Fruit fly (Drosophila melanogaster) whole organism, embryonic: ENCODE data around the gene CG13248.

ENCODE experiments used
- Atf-2 ChIP-seq: fragments of 200-800 bp; sonication (Bioruptor generic); optimal IDR thresholded peaks from 2 replicates; lab custom pipeline; 2016; ENCODE audit warnings: missing biosample characterization, missing genetic modification characterization
- B-H1 ChIP-seq: fragments of 200-800 bp; sonication (Bioruptor generic); IDR thresholded peaks from 3 replicates; pipeline ENCODE4 v1.3.6; 2022; ENCODE audit warnings: missing biosample characterization, missing genetic modification characterization
- Bteb2 ChIP-seq: fragments of 200-800 bp; sonication (Bioruptor generic); optimal IDR thresholded peaks from 2 replicates; lab custom pipeline; 2016; ENCODE audit warnings: missing biosample characterization, missing genetic modification characterization
- CG10147 ChIP-seq: fragments of 200-800 bp; sonication (Bioruptor generic); optimal IDR thresholded peaks from 2 replicates; lab custom pipeline; 2019; ENCODE audit warnings: missing biosample characterization, mild to moderate bottlenecking, missing genetic modification characterization, moderate library complexity
- CG10431 ChIP-seq: fragments of 200-800 bp; sonication (Bioruptor generic); optimal IDR thresholded peaks from 3 replicates; lab custom pipeline; 2018; ENCODE audit warnings: missing biosample characterization, mild to moderate bottlenecking, missing genetic modification characterization
- CG11398 ChIP-seq: fragments of 200-800 bp; sonication (Bioruptor generic); optimal IDR thresholded peaks from 2 replicates; lab custom pipeline; 2016; ENCODE audit warnings: missing biosample characterization, missing genetic modification characterization
- CG11456 ChIP-seq: fragments of 200-800 bp; sonication (Bioruptor generic); IDR thresholded peaks from 3 replicates; pipeline ENCODE4 v1.3.6; 2022; ENCODE audit warnings: missing biosample characterization, missing genetic modification characterization
- CG12104 ChIP-seq: fragments of 200-800 bp; sonication (Bioruptor generic); optimal IDR thresholded peaks from 3 replicates; lab custom pipeline; 2016; ENCODE audit warnings: missing biosample characterization, missing genetic modification characterization
- CG14050 ChIP-seq: fragments of 200-800 bp; sonication (Bioruptor generic); IDR thresholded peaks from 3 replicates; pipeline ENCODE4 v1.3.6; 2022; ENCODE audit warnings: missing biosample characterization, missing genetic modification characterization
- CG15514 ChIP-seq: fragments of 200-800 bp; sonication (Bioruptor generic); optimal IDR thresholded peaks from 3 replicates; lab custom pipeline; 2017; ENCODE audit warnings: missing biosample characterization, missing genetic modification characterization, mild to moderate bottlenecking, moderate library complexity, missing genetic modification reagents
- CG1647 ChIP-seq: fragments of 200-800 bp; sonication (Bioruptor generic); optimal IDR thresholded peaks from 3 replicates; lab custom pipeline; 2016; ENCODE audit warnings: missing biosample characterization, missing genetic modification characterization
- CG2875 ChIP-seq: fragments of 200-800 bp; sonication (Bioruptor generic); optimal IDR thresholded peaks from 2 replicates; lab custom pipeline; 2017; ENCODE audit warnings: missing biosample characterization, mild to moderate bottlenecking, missing genetic modification characterization, missing genetic modification reagents
- CG3163 ChIP-seq: fragments of 200-800 bp; sonication (Bioruptor generic); optimal IDR thresholded peaks from 3 replicates; lab custom pipeline; 2016; ENCODE audit warnings: missing biosample characterization, missing genetic modification characterization
- CG32772 ChIP-seq: fragments of 200-800 bp; sonication (Bioruptor generic); IDR thresholded peaks from 2 replicates; pipeline ENCODE4 v1.3.6; 2022; ENCODE audit warnings: missing biosample characterization, missing genetic modification characterization
- CG3281 ChIP-seq: fragments of 200-800 bp; sonication (Bioruptor generic); optimal IDR thresholded peaks from 3 replicates; lab custom pipeline; 2017; ENCODE audit warnings: missing biosample characterization, mild to moderate bottlenecking, missing genetic modification characterization
- CG34422 ChIP-seq: fragments of 200-800 bp; sonication (Bioruptor generic); IDR thresholded peaks from 3 replicates; pipeline ENCODE4 v1.3.6; 2022; ENCODE audit warnings: missing biosample characterization, missing genetic modification characterization
- CG4404 ChIP-seq: fragments of 200-800 bp; sonication (Bioruptor generic); IDR thresholded peaks from 2 replicates; pipeline ENCODE4 v1.3.6; 2022; ENCODE audit warnings: missing biosample characterization, missing genetic modification characterization
- CG5953 ChIP-seq: fragments of 200-800 bp; sonication (Bioruptor generic); IDR thresholded peaks from 2 replicates; pipeline ENCODE4 v1.3.6; 2022; ENCODE audit warnings: missing biosample characterization, missing genetic modification characterization
- CG6689 ChIP-seq: fragments of 200-800 bp; sonication (Bioruptor generic); IDR thresholded peaks from 2 replicates; pipeline ENCODE4 v1.3.6; 2022; ENCODE audit warnings: missing biosample characterization, missing genetic modification characterization
- CG7987 ChIP-seq: fragments of 200-800 bp; sonication (Bioruptor generic); optimal IDR thresholded peaks from 2 replicates; lab custom pipeline; 2018; ENCODE audit warnings: missing biosample characterization, mild to moderate bottlenecking, missing genetic modification characterization, moderate library complexity
- CG8388 ChIP-seq: fragments of 200-800 bp; sonication (Bioruptor generic); optimal IDR thresholded peaks from 2 replicates; lab custom pipeline; 2019; ENCODE audit warnings: missing biosample characterization, mild to moderate bottlenecking, missing genetic modification characterization, moderate library complexity
- CHES-1-like ChIP-seq: fragments of 200-800 bp; sonication (Bioruptor generic); optimal IDR thresholded peaks from 2 replicates; lab custom pipeline; 2016; ENCODE audit warnings: missing biosample characterization, missing genetic modification characterization
- D19A ChIP-seq: fragments of 200-800 bp; optimal IDR thresholded peaks from 3 replicates; lab custom pipeline; 2019; ENCODE audit warnings: missing biosample characterization, mild to moderate bottlenecking, missing genetic modification characterization, moderate library complexity
- Eip74EF ChIP-seq, 2 experiments: fragments of 200-800 bp in 1 of 2; fragments of >200 bp in 1 of 2; sonication (Bioruptor generic) in 1 of 2; optimal IDR thresholded peaks; 2 replicates each; lab custom pipeline; 2017 to 2019; ENCODE audit warnings: missing biosample characterization in 2 of 2, missing genetic modification characterization in 2 of 2, mild to moderate bottlenecking in 1 of 2, moderate library complexity in 1 of 2
- Ets97D ChIP-seq: fragments of 200-800 bp; sonication (Bioruptor generic); optimal IDR thresholded peaks from 3 replicates; lab custom pipeline; 2016; ENCODE audit warnings: missing biosample characterization, missing genetic modification characterization
- GATAe ChIP-seq: fragments of 200-800 bp; sonication (Bioruptor generic); conservative IDR thresholded peaks from 2 replicates; pipeline ENCODE4 v1.3.6; 2022; ENCODE audit warnings: missing biosample characterization, missing genetic modification characterization
- Hsf ChIP-seq: fragments of 200-800 bp; sonication (Bioruptor generic); optimal IDR thresholded peaks from 3 replicates; lab custom pipeline; 2016; ENCODE audit warnings: missing biosample characterization, missing genetic modification characterization
- Kr ChIP-seq: fragments of 200-800 bp; sonication (Bioruptor generic); optimal IDR thresholded peaks from 2 replicates; lab custom pipeline; 2017; ENCODE audit warnings: missing biosample characterization, mild to moderate bottlenecking, missing genetic modification characterization
- Mrtf ChIP-seq: fragments of 200-800 bp; sonication (Bioruptor generic); IDR thresholded peaks from 3 replicates; pipeline ENCODE4 v1.3.6; 2022; ENCODE audit warnings: missing biosample characterization, missing genetic modification characterization
- Nf-YC ChIP-seq: fragments of 200-800 bp; optimal IDR thresholded peaks from 3 replicates; lab custom pipeline; 2019; ENCODE audit warnings: missing biosample characterization, mild to moderate bottlenecking, missing genetic modification characterization, moderate library complexity
- Oaz ChIP-seq: fragments of 200-800 bp; sonication (Bioruptor generic); IDR thresholded peaks from 2 replicates; pipeline ENCODE4 v1.3.6; 2022; ENCODE audit warnings: missing biosample characterization, missing genetic modification characterization
- Usf ChIP-seq: fragments of 200-800 bp; sonication (Bioruptor generic); optimal IDR thresholded peaks from 2 replicates; lab custom pipeline; 2017; ENCODE audit warnings: missing genotype, missing biosample characterization, missing genetic modification characterization
- Vsx1 ChIP-seq: fragments of 200-800 bp; sonication (Bioruptor generic); optimal IDR thresholded peaks from 2 replicates; lab custom pipeline; 2017; ENCODE audit warnings: missing biosample characterization, mild to moderate bottlenecking, missing genetic modification characterization, missing genetic modification reagents
- al ChIP-seq: fragments of 200-800 bp; sonication (Bioruptor generic); IDR thresholded peaks from 2 replicates; pipeline ENCODE4 v1.3.6; 2022; ENCODE audit warnings: missing biosample characterization, missing genetic modification characterization
- amos ChIP-seq: fragments of 200-800 bp; sonication (Bioruptor generic); IDR thresholded peaks from 2 replicates; pipeline ENCODE4 v1.3.6; 2022; ENCODE audit warnings: missing biosample characterization, missing genetic modification characterization; ENCODE audit not compliant: partially characterized antibody
- ato ChIP-seq: fragments of 200-800 bp; sonication (Bioruptor generic); IDR thresholded peaks from 2 replicates; pipeline ENCODE4 v1.3.6; 2022; ENCODE audit warnings: missing biosample characterization, missing genetic modification characterization; ENCODE audit not compliant: partially characterized antibody
- br ChIP-seq: fragments of >200 bp; optimal IDR thresholded peaks from 2 replicates; lab custom pipeline; 2017
- crc ChIP-seq: fragments of 200-800 bp; sonication (Bioruptor generic); optimal IDR thresholded peaks from 2 replicates; lab custom pipeline; 2016; ENCODE audit warnings: missing biosample characterization, missing genetic modification characterization
- dm ChIP-seq: fragments of 200-800 bp; sonication (Bioruptor generic); optimal IDR thresholded peaks from 3 replicates; lab custom pipeline; 2016; ENCODE audit warnings: missing biosample characterization, missing genetic modification characterization
- fru ChIP-seq: fragments of >200 bp; optimal IDR thresholded peaks from 2 replicates; lab custom pipeline; 2017
- gro ChIP-seq: fragments of 200-800 bp; sonication (Bioruptor generic); optimal IDR thresholded peaks from 2 replicates; lab custom pipeline; 2016; ENCODE audit warnings: missing biosample characterization, missing genetic modification characterization
- h ChIP-seq: fragments of >200 bp; optimal IDR thresholded peaks from 2 replicates; lab custom pipeline; 2017
- hb ChIP-seq: fragments of 200-800 bp; sonication (Bioruptor generic); IDR thresholded peaks from 3 replicates; pipeline ENCODE4 v1.3.6; 2022; ENCODE audit warnings: missing biosample characterization, missing genetic modification characterization; ENCODE audit not compliant: partially characterized antibody
- org-1 ChIP-seq: fragments of 200-800 bp; sonication (Bioruptor generic); optimal IDR thresholded peaks from 2 replicates; lab custom pipeline; 2017; ENCODE audit warnings: missing biosample characterization, missing genetic modification characterization
- repo ChIP-seq: fragments of 200-800 bp; sonication (Bioruptor generic); optimal IDR thresholded peaks from 2 replicates; lab custom pipeline; 2016; ENCODE audit warnings: missing biosample characterization, missing genetic modification characterization
- shn ChIP-seq: fragments of 200-800 bp; sonication (Bioruptor generic); optimal IDR thresholded peaks from 3 replicates; lab custom pipeline; 2016; ENCODE audit warnings: missing biosample characterization, missing genetic modification characterization
- stwl ChIP-seq: fragments of 200-800 bp; sonication (Bioruptor generic); optimal IDR thresholded peaks from 3 replicates; lab custom pipeline; 2018; ENCODE audit warnings: missing biosample characterization, mild to moderate bottlenecking, missing genetic modification characterization, moderate library complexity
- sug ChIP-seq: fragments of 200-800 bp; optimal IDR thresholded peaks from 2 replicates; lab custom pipeline; 2019; ENCODE audit warnings: missing biosample characterization, mild to moderate bottlenecking, missing genetic modification characterization, moderate library complexity
- tap ChIP-seq: fragments of 200-800 bp; optimal IDR thresholded peaks from 3 replicates; lab custom pipeline; 2019; ENCODE audit warnings: missing biosample characterization, mild to moderate bottlenecking, missing genetic modification characterization, moderate library complexity
- trh ChIP-seq: fragments of 200-800 bp; sonication (Bioruptor generic); optimal IDR thresholded peaks from 2 replicates; lab custom pipeline; 2016; ENCODE audit warnings: missing biosample characterization, missing genetic modification characterization
- unc-4 ChIP-seq: fragments of 200-800 bp; sonication (Bioruptor generic); IDR thresholded peaks from 2 replicates; pipeline ENCODE4 v1.3.6; 2022; ENCODE audit warnings: missing biosample characterization, missing genetic modification characterization; ENCODE audit not compliant: partially characterized antibody

Gene CG13248

dm6 chr3L:20375878-20376563 lies 34.3 kb downstream of the CG13248 start, which contains the start of the genes Ide and RhoBTB:
Ide (minus strand) TSS chr3L:20375896.
RhoBTB (plus strand) TSS chr3L:20376242.
- TF ChIP-seq CG10147 (GFP tag; lab: Kevin White, UChicago) (peak; percentile 62), CHES-1-like (GFP tag; lab: Kevin White, UChicago) (peak; percentile 88), amos (GFP tag; lab: Robert Waterston, UW) (0 out of 2 replicates have a peak, but pooled peaks have one; percentile 10), gro (GFP tag; lab: Kevin White, UChicago) (peak; percentile 84), CG1647 (GFP tag; lab: Kevin White, UChicago) (peak; percentile 76), h (no peak), Atf-2 (GFP tag; lab: Kevin White, UChicago) (peak; percentile 85), CG32772 (GFP tag; lab: Robert Waterston, UW) (peak; percentile 67), CG11456 (GFP tag; lab: Robert Waterston, UW) (peak; percentile 82), CG11398 (no peak), dm (peak; percentile 72), CG3163 (GFP tag; lab: Kevin White, UChicago) (peak; percentile 77), CG8388 (GFP tag; lab: Kevin White, UChicago) (peak; percentile 53), org-1 (GFP tag; lab: Kevin White, UChicago) (peak; percentile 23), ato (no peak), stwl (peak; percentile 63), Nf-YC (no peak), sug (tag; lab: Kevin White, UChicago) (peak; percentile 91), CG14050 (GFP tag; lab: Robert Waterston, UW) (peak; percentile 33; the same call in 1 of the 3 replicates), hb (GFP tag; lab: Robert Waterston, UW) (no peak), Kr (GFP tag; lab: Kevin White, UChicago) (no peak), GATAe (no peak; the same call in 1 of the 2 replicates), CG5953 (GFP tag; lab: Robert Waterston, UW) (no peak), Bteb2 (GFP tag; lab: Kevin White, UChicago) (peak; percentile 76), D19A (tag; lab: Kevin White, UChicago) (no peak), tap (no peak), Eip74EF (GFP tag; optimal IDR thresholded peaks at IDR 0.05; lab: Kevin White, UChicago) (no peak), CG6689 (GFP tag; lab: Robert Waterston, UW) (peak; percentile 67), CG3281 (GFP tag; lab: Kevin White, UChicago) (peak; percentile 80), CG10431 (GFP tag; lab: Kevin White, UChicago) (peak; percentile 36), CG7987 (GFP tag; lab: Kevin White, UChicago) (peak; percentile 21), shn (peak; percentile 90), B-H1 (GFP tag; lab: Robert Waterston, UW) (no peak), trh (peak; percentile 65), Hsf (GFP tag; lab: Kevin White, UChicago) (peak; percentile 84), CG12104 (GFP tag; lab: Kevin White, UChicago) (peak; percentile 69), al (GFP tag; lab: Robert Waterston, UW) (peak; percentile 80), CG34422 (peak; percentile 51; the same call in 1 of the 3 replicates), CG4404 (GFP tag; lab: Robert Waterston, UW) (peak; percentile 75), unc-4 (GFP tag; lab: Robert Waterston, UW) (no peak), Mrtf (GFP tag; lab: Robert Waterston, UW) (peak; percentile 61), Vsx1 (GFP tag; lab: Kevin White, UChicago) (no peak), br (lab: Kevin White, UChicago) (no peak), repo (GFP tag; lab: Kevin White, UChicago) (peak; percentile 64), fru (lab: Kevin White, UChicago) (no peak), crc (peak; percentile 67), Oaz (GFP tag; lab: Robert Waterston, UW) (peak; percentile 56), Usf (GFP tag; lab: Kevin White, UChicago) (peak; percentile 76), CG2875 (no peak), CG15514 (peak; percentile 98), Ets97D (peak; percentile 87)
